Worm (Caenorhabditis elegans): ENCODE results near the gene hira-1.

Gene hira-1

ce11 chrIII:5162820-5163631, 27.9 kb upstream of the hira-1 start, which contains the start of gene gars-1:
Gene gars-1 (minus strand): TSS chrIII:5163627.
- no peak for TF ChIP-seq F13C5.2 (tag; optimal IDR thresholded peaks at IDR 0.05)
- TF ChIP-seq B0310.2 (tag; optimal IDR thresholded peaks at IDR 0.05) = no peak
- no peak for TF ChIP-seq ceh-36 (tag; optimal IDR thresholded peaks at IDR 0.05)
- no peak for TF ChIP-seq sea-1 (GFP tag; conservative IDR thresholded peaks at IDR 0.05)
- no peak for TF ChIP-seq tbx-11 (GFP tag; IDR thresholded peaks at IDR 0.05)

ce11 chrIII:5165211-5165610, 25.7 kb upstream of the hira-1 start, which contains the start of gene T10F2.2:
Gene T10F2.2 (minus strand): TSS chrIII:5165311.
- TF ChIP-seq hmbx-1 (tag; optimal IDR thresholded peaks at IDR 0.05) = no peak
- TF ChIP-seq ama-1 (optimal IDR thresholded peaks at IDR 0.05) = peak; percentile 35
- no peak for TF ChIP-seq ceh-13 (GFP tag; optimal IDR thresholded peaks at IDR 0.05)

ce11 chrIII:5165745-5166144, 25.2 kb upstream of the hira-1 start:
- no peak for TF ChIP-seq tra-4 (tag; optimal IDR thresholded peaks at IDR 0.05)
- TF ChIP-seq B0310.2 (tag; optimal IDR thresholded peaks at IDR 0.05) = no peak
- no peak for TF ChIP-seq ets-7 (tag; optimal IDR thresholded peaks at IDR 0.05)
- TF ChIP-seq pes-1 (GFP tag; IDR thresholded peaks at IDR 0.05) = no peak

- TF ChIP-seq sea-1 (GFP tag; conservative IDR thresholded peaks at IDR 0.05) (no peak), ama-1 (optimal IDR thresholded peaks at IDR 0.05) (no peak), F13C5.2 (tag; optimal IDR thresholded peaks at IDR 0.05) (no peak), hnd-1 (tag; optimal IDR thresholded peaks at IDR 0.05) (no peak), ceh-13 (GFP tag; optimal IDR thresholded peaks at IDR 0.05) (no peak), hmbx-1 (tag; optimal IDR thresholded peaks at IDR 0.05) (no peak), scrt-1 (GFP tag; IDR thresholded peaks at IDR 0.05) (no peak), tbx-37 (GFP tag; conservative IDR thresholded peaks at IDR 0.05) (no peak), aly-1 (tag; optimal IDR thresholded peaks at IDR 0.05) (no peak), B0310.2 (tag; optimal IDR thresholded peaks at IDR 0.05) (no peak), hmg-4 (GFP tag; optimal IDR thresholded peaks at IDR 0.05) (no peak), pes-1 (GFP tag; IDR thresholded peaks at IDR 0.05) (no peak), ceh-36 (tag; optimal IDR thresholded peaks at IDR 0.05) (no peak), flt-1 (GFP tag; IDR thresholded peaks at IDR 0.05) (no peak), tbx-11 (GFP tag; IDR thresholded peaks at IDR 0.05) (no peak), tra-4 (tag; optimal IDR thresholded peaks at IDR 0.05) (no peak)
Measured at ce11 chrIII:5169699-5170098, 21.2 kb upstream of the hira-1 start, which contains the start of gene ulp-1. Gene ulp-1 (minus strand): TSS chrIII:5169799.

- TF ChIP-seq sea-1 (GFP tag; conservative IDR thresholded peaks at IDR 0.05) = no peak
- no peak for TF ChIP-seq hnd-1 (tag; optimal IDR thresholded peaks at IDR 0.05)
- no peak for TF ChIP-seq B0310.2 (tag; optimal IDR thresholded peaks at IDR 0.05)
- TF ChIP-seq ceh-36 (tag; optimal IDR thresholded peaks at IDR 0.05) = no peak
- no peak for TF ChIP-seq hmbx-1 (tag; optimal IDR thresholded peaks at IDR 0.05)
- TF ChIP-seq scrt-1 (GFP tag; IDR thresholded peaks at IDR 0.05) = no peak
- TF ChIP-seq ama-1 (optimal IDR thresholded peaks at IDR 0.05) = no peak
- no peak for TF ChIP-seq flt-1 (GFP tag; IDR thresholded peaks at IDR 0.05)
- no peak for TF ChIP-seq tbx-37 (GFP tag; conservative IDR thresholded peaks at IDR 0.05)
- no peak for TF ChIP-seq tra-4 (tag; optimal IDR thresholded peaks at IDR 0.05)
- no peak for TF ChIP-seq F13C5.2 (tag; optimal IDR thresholded peaks at IDR 0.05)
- no peak for TF ChIP-seq ets-7 (tag; optimal IDR thresholded peaks at IDR 0.05)
- no peak for TF ChIP-seq aly-1 (tag; optimal IDR thresholded peaks at IDR 0.05)
- no peak for TF ChIP-seq tbx-11 (GFP tag; IDR thresholded peaks at IDR 0.05)
- no peak for TF ChIP-seq ceh-13 (GFP tag; optimal IDR thresholded peaks at IDR 0.05)
- no peak for TF ChIP-seq hmg-4 (GFP tag; optimal IDR thresholded peaks at IDR 0.05)
- no peak for TF ChIP-seq pes-1 (GFP tag; IDR thresholded peaks at IDR 0.05)
Measured at ce11 chrIII:5171945-5172344, 19.0 kb upstream of the hira-1 start, which contains the start of gene prp-19. Gene prp-19 (minus strand): TSS chrIII:5172045.

- TF ChIP-seq hnd-1 (tag; optimal IDR thresholded peaks at IDR 0.05) = peak; percentile 33
- TF ChIP-seq scrt-1 (GFP tag; IDR thresholded peaks at IDR 0.05) = peak; percentile 60; the same call in 1 of the 2 replicates
- no peak for TF ChIP-seq hmbx-1 (tag; optimal IDR thresholded peaks at IDR 0.05)
- TF ChIP-seq tbx-37 (GFP tag; conservative IDR thresholded peaks at IDR 0.05) = peak; percentile 93
- TF ChIP-seq ets-7 (tag; optimal IDR thresholded peaks at IDR 0.05) = peak; percentile 82
- peak; percentile 81 for TF ChIP-seq sea-1 (GFP tag; conservative IDR thresholded peaks at IDR 0.05)
- peak; percentile 16 for TF ChIP-seq aly-1 (tag; optimal IDR thresholded peaks at IDR 0.05)
- peak; percentile 10 for TF ChIP-seq ceh-13 (GFP tag; optimal IDR thresholded peaks at IDR 0.05)
- peak; percentile 53 for TF ChIP-seq hmg-4 (GFP tag; optimal IDR thresholded peaks at IDR 0.05)
- no peak for TF ChIP-seq ama-1 (optimal IDR thresholded peaks at IDR 0.05)
- TF ChIP-seq flt-1 (GFP tag; IDR thresholded peaks at IDR 0.05) = peak; percentile 75
- TF ChIP-seq F13C5.2 (tag; optimal IDR thresholded peaks at IDR 0.05) = peak; percentile 50
- TF ChIP-seq tra-4 (tag; optimal IDR thresholded peaks at IDR 0.05) = no peak
- TF ChIP-seq B0310.2 (tag; optimal IDR thresholded peaks at IDR 0.05) = peak; percentile 26
- TF ChIP-seq tbx-11 (GFP tag; IDR thresholded peaks at IDR 0.05) = peak; percentile 68; the same call in 1 of the 2 replicates
- TF ChIP-seq pes-1 (GFP tag; IDR thresholded peaks at IDR 0.05) = peak; percentile 88
- TF ChIP-seq ceh-36 (tag; optimal IDR thresholded peaks at IDR 0.05) = peak; percentile 13
Measured at ce11 chrIII:5172470-5172869, 18.5 kb upstream of the hira-1 start, which contains the start of gene K10D2.5. Gene K10D2.5 (plus strand): TSS chrIII:5172720.

ce11 chrIII:5173139-5173538, 17.8 kb upstream of the hira-1 start, which contains the start of gene emb-1:
Gene emb-1 (plus strand): TSS chrIII:5173439.
- TF ChIP-seq ceh-36 (tag; optimal IDR thresholded peaks at IDR 0.05) (no peak), tra-4 (tag; optimal IDR thresholded peaks at IDR 0.05) (no peak), aly-1 (tag; optimal IDR thresholded peaks at IDR 0.05) (no peak), pes-1 (GFP tag; IDR thresholded peaks at IDR 0.05) (no peak), ama-1 (optimal IDR thresholded peaks at IDR 0.05) (no peak), hmg-4 (GFP tag; optimal IDR thresholded peaks at IDR 0.05) (no peak), scrt-1 (GFP tag; IDR thresholded peaks at IDR 0.05) (no peak), hnd-1 (tag; optimal IDR thresholded peaks at IDR 0.05) (no peak), flt-1 (GFP tag; IDR thresholded peaks at IDR 0.05) (no peak), ets-7 (tag; optimal IDR thresholded peaks at IDR 0.05) (no peak), B0310.2 (tag; optimal IDR thresholded peaks at IDR 0.05) (no peak), sea-1 (GFP tag; conservative IDR thresholded peaks at IDR 0.05) (no peak), hmbx-1 (tag; optimal IDR thresholded peaks at IDR 0.05) (no peak), tbx-11 (GFP tag; IDR thresholded peaks at IDR 0.05) (no peak), ceh-13 (GFP tag; optimal IDR thresholded peaks at IDR 0.05) (no peak), tbx-37 (GFP tag; conservative IDR thresholded peaks at IDR 0.05) (no peak), F13C5.2 (tag; optimal IDR thresholded peaks at IDR 0.05) (no peak)
